Worm (Caenorhabditis elegans) whole organism, L4 larva: ENCODE results near the gene F41E6.12.

Experiments used
- F10B5.3 ChIP-seq: sonication (generic microtip); optimal IDR thresholded peaks from 2 replicates; lab custom pipeline; 2016; ENCODE audit warnings: mild to moderate bottlenecking, missing genetic modification characterization, missing compliant biosample characterization
- F37D6.2 ChIP-seq: sonication (generic microtip); optimal IDR thresholded peaks from 2 replicates; lab custom pipeline; 2016; ENCODE audit warnings: mild to moderate bottlenecking, missing genetic modification characterization, missing compliant biosample characterization
- R02D3.7 ChIP-seq: fragments of 150-350 bp; sonication (generic microtip); optimal IDR thresholded peaks from 3 replicates; lab custom pipeline; 2014; ENCODE audit warnings: missing biosample characterization, missing genetic modification characterization
- Y105C5A.15 ChIP-seq: fragments of 200-800 bp; sonication (Bioruptor generic); IDR thresholded peaks from 2 replicates; pipeline ENCODE4 v1.3.6; 2022; ENCODE audit warnings: missing genetic modification characterization, missing compliant biosample characterization
- Y5F2A.4 ChIP-seq: fragments of 200-800 bp; sonication (Bioruptor generic); optimal IDR thresholded peaks from 2 replicates; lab custom pipeline; 2018; ENCODE audit warnings: mild to moderate bottlenecking, missing genetic modification characterization, missing compliant biosample characterization
- aly-2 ChIP-seq: sonication (generic microtip); optimal IDR thresholded peaks from 2 replicates; lab custom pipeline; 2018; ENCODE audit warnings: missing biosample characterization, missing genetic modification characterization
- arid-1 ChIP-seq: fragments of 200-800 bp; sonication (Bioruptor generic); conservative IDR thresholded peaks from 2 replicates; pipeline ENCODE4 v1.3.6; 2022; ENCODE audit warnings: missing genetic modification reagents, missing genetic modification characterization, missing compliant biosample characterization
- ceh-28 ChIP-seq: fragments of 150-350 bp; optimal IDR thresholded peaks from 2 replicates; lab custom pipeline; 2014; ENCODE audit warnings: missing biosample characterization, missing genetic modification reagents, missing genetic modification characterization
- ceh-32 ChIP-seq: sonication (generic microtip); optimal IDR thresholded peaks from 2 replicates; lab custom pipeline; 2016; ENCODE audit warnings: mild to moderate bottlenecking, missing genetic modification characterization, missing compliant biosample characterization; ENCODE audit not compliant: poor library complexity
- ceh-82 ChIP-seq: sonication (generic microtip); optimal IDR thresholded peaks from 2 replicates; lab custom pipeline; 2017; ENCODE audit warnings: missing biosample characterization, missing genetic modification characterization
- ces-1 ChIP-seq: fragments of 150-350 bp; sonication (generic microtip); optimal IDR thresholded peaks from 4 replicates; lab custom pipeline; 2014; ENCODE audit warnings: missing biosample characterization, missing genetic modification reagents, missing genetic modification characterization
- cey-2 ChIP-seq: sonication (generic microtip); optimal IDR thresholded peaks from 3 replicates; lab custom pipeline; 2017; ENCODE audit warnings: missing genetic modification characterization, mild to moderate bottlenecking, missing compliant biosample characterization, antibody characterized with exemption, borderline replicate concordance; ENCODE audit not compliant: insufficient read depth
- daf-16 ChIP-seq, 3 experiments: sonication (generic microtip); optimal IDR thresholded peaks; 2 replicates each; lab custom pipeline; 2016 to 2017; ENCODE audit warnings: missing genetic modification characterization in 3 of 3, missing genetic modification reagents in 3 of 3, mild to moderate bottlenecking in 2 of 3, missing compliant biosample characterization in 2 of 3, missing biosample characterization in 1 of 3, moderate library complexity in 1 of 3
- daf-19 ChIP-seq: fragments of 200-800 bp; sonication (Bioruptor generic); conservative IDR thresholded peaks from 2 replicates; pipeline ENCODE4 v1.3.6; 2022; ENCODE audit warnings: missing genetic modification characterization, missing compliant biosample characterization
- daf-8 ChIP-seq: fragments of 200-800 bp; sonication (Bioruptor generic); IDR thresholded peaks from 2 replicates; pipeline ENCODE4 v1.3.6; 2022; ENCODE audit warnings: missing genetic modification characterization, missing compliant biosample characterization
- dmd-8 ChIP-seq: fragments of 200-800 bp; sonication (Bioruptor generic); IDR thresholded peaks from 2 replicates; pipeline ENCODE4 v1.3.6; 2022; ENCODE audit warnings: missing genetic modification characterization, missing compliant biosample characterization
- gei-8 ChIP-seq: fragments of 200-800 bp; sonication (Bioruptor generic); optimal IDR thresholded peaks from 2 replicates; lab custom pipeline; 2018; ENCODE audit warnings: mild to moderate bottlenecking, missing genetic modification characterization, missing compliant biosample characterization
- jun-1 ChIP-seq: fragments of 150-350 bp; optimal IDR thresholded peaks from 2 replicates; lab custom pipeline; 2014; ENCODE audit warnings: missing biosample characterization, missing genetic modification reagents, missing genetic modification characterization
- lim-7 ChIP-seq: fragments of 200-800 bp; sonication (Bioruptor generic); IDR thresholded peaks from 2 replicates; pipeline ENCODE4 v1.3.6; 2022; ENCODE audit warnings: missing genetic modification characterization, missing compliant biosample characterization
- lin-29 ChIP-seq: fragments of 200-800 bp; sonication (Bioruptor generic); IDR thresholded peaks from 2 replicates; pipeline ENCODE4 v1.3.6; 2022; ENCODE audit warnings: missing genetic modification reagents, missing genetic modification characterization, missing compliant biosample characterization
- lin-39 ChIP-seq: fragments of 150-350 bp; optimal IDR thresholded peaks from 2 replicates; lab custom pipeline; 2014; ENCODE audit warnings: missing biosample characterization, missing genetic modification reagents, missing genetic modification characterization
- madf-5 ChIP-seq, 2 experiments: fragments of 200-800 bp; sonication (Bioruptor generic); IDR thresholded peaks; 2 replicates each; pipeline ENCODE4 v1.3.6; 2022; ENCODE audit warnings: missing compliant biosample characterization in 2 of 2, missing genetic modification characterization in 2 of 2
- mdt-29 ChIP-seq: fragments of 200-800 bp; sonication (Bioruptor generic); IDR thresholded peaks from 2 replicates; pipeline ENCODE4 v1.3.6; 2022; ENCODE audit warnings: missing genetic modification reagents, missing genetic modification characterization, missing compliant biosample characterization
- mep-1 ChIP-seq: fragments of 150-350 bp; sonication (generic microtip); optimal IDR thresholded peaks from 3 replicates; lab custom pipeline; 2014; ENCODE audit warnings: missing biosample characterization, missing genetic modification characterization
- mes-2 ChIP-seq: sonication (generic microtip); optimal IDR thresholded peaks from 2 replicates; lab custom pipeline; 2016; ENCODE audit warnings: missing genotype, mild to moderate bottlenecking, missing genetic modification characterization, missing compliant biosample characterization; ENCODE audit not compliant: poor library complexity, severe bottlenecking
- mxl-2 ChIP-seq: fragments of 200-800 bp; sonication (Bioruptor generic); conservative IDR thresholded peaks from 2 replicates; pipeline ENCODE4 v1.3.6; 2022; ENCODE audit warnings: missing genetic modification reagents, missing genetic modification characterization, missing compliant biosample characterization
- mxl-3 ChIP-seq: fragments of 200-800 bp; sonication (Bioruptor generic); optimal IDR thresholded peaks from 2 replicates; lab custom pipeline; 2018; ENCODE audit warnings: mild to moderate bottlenecking, missing genetic modification characterization, missing compliant biosample characterization
- nhr-102 ChIP-seq: sonication (generic microtip); optimal IDR thresholded peaks from 2 replicates; lab custom pipeline; 2016; ENCODE audit warnings: mild to moderate bottlenecking, missing genetic modification characterization, moderate library complexity, missing compliant biosample characterization
- nhr-11 ChIP-seq: fragments of 150-350 bp; optimal IDR thresholded peaks from 2 replicates; lab custom pipeline; 2014; ENCODE audit warnings: missing biosample characterization, missing genetic modification characterization
- nhr-237 ChIP-seq: sonication (generic microtip); optimal IDR thresholded peaks from 2 replicates; lab custom pipeline; 2017; ENCODE audit warnings: missing biosample characterization, missing genetic modification characterization
- nhr-25 ChIP-seq: sonication (generic microtip); optimal IDR thresholded peaks from 2 replicates; lab custom pipeline; 2017; ENCODE audit warnings: missing genetic modification characterization, mild to moderate bottlenecking, missing compliant biosample characterization, antibody characterized with exemption, moderate library complexity, borderline replicate concordance; ENCODE audit not compliant: insufficient read depth
- nhr-28 ChIP-seq: fragments of 150-350 bp; optimal IDR thresholded peaks from 2 replicates; lab custom pipeline; 2014; ENCODE audit warnings: missing biosample characterization, missing genetic modification characterization
- nhr-48 ChIP-seq: sonication (generic microtip); optimal IDR thresholded peaks from 2 replicates; lab custom pipeline; 2016; ENCODE audit warnings: mild to moderate bottlenecking, missing genetic modification characterization, missing compliant biosample characterization
- nhr-76 ChIP-seq: fragments of 150-350 bp; optimal IDR thresholded peaks from 2 replicates; lab custom pipeline; 2014; ENCODE audit warnings: missing biosample characterization, missing genetic modification characterization
- nhr-77 ChIP-seq: fragments of 150-350 bp; optimal IDR thresholded peaks from 2 replicates; lab custom pipeline; 2014; ENCODE audit warnings: missing biosample characterization, missing genetic modification characterization
- php-3 ChIP-seq: fragments of 200-800 bp; sonication (Bioruptor generic); IDR thresholded peaks from 2 replicates; pipeline ENCODE4 v1.3.6; 2022; ENCODE audit warnings: missing genetic modification reagents, missing genetic modification characterization, missing compliant biosample characterization
- pqm-1 ChIP-seq: sonication (generic microtip); optimal IDR thresholded peaks from 2 replicates; lab custom pipeline; 2017; ENCODE audit warnings: missing biosample characterization, missing genetic modification characterization
- rbr-2 ChIP-seq: sonication (generic microtip); optimal IDR thresholded peaks from 2 replicates; lab custom pipeline; 2016; ENCODE audit warnings: missing genotype, missing genetic modification characterization, missing compliant biosample characterization
- saeg-2 ChIP-seq: fragments of 200-800 bp; sonication (Bioruptor generic); IDR thresholded peaks from 2 replicates; pipeline ENCODE4 v1.3.6; 2022; ENCODE audit warnings: missing genetic modification reagents, missing genetic modification characterization, missing compliant biosample characterization
- set-16 ChIP-seq: fragments of 200-800 bp; sonication (Bioruptor generic); IDR thresholded peaks from 2 replicates; pipeline ENCODE4 v1.3.6; 2022; ENCODE audit warnings: missing genetic modification reagents, missing genetic modification characterization, missing compliant biosample characterization
- spr-1 ChIP-seq: sonication (generic microtip); optimal IDR thresholded peaks from 2 replicates; lab custom pipeline; 2016; ENCODE audit warnings: mild to moderate bottlenecking, missing genetic modification characterization, missing compliant biosample characterization
- unc-130 ChIP-seq: sonication (generic microtip); optimal IDR thresholded peaks from 2 replicates; lab custom pipeline; 2016; ENCODE audit warnings: missing genetic modification reagents, missing genetic modification characterization, missing compliant biosample characterization
- unc-62 ChIP-seq, 3 experiments: fragments of 150-350 bp in 1 of 3; sonication (generic microtip); optimal IDR thresholded peaks in 2 of 3; peaks in 1 of 3; 1 replicate in 1 of 3; 2 replicates in 2 of 3; lab custom pipeline; 2014 to 2017; ENCODE audit warnings: missing biosample characterization in 3 of 3, missing genetic modification characterization in 3 of 3, missing genetic modification reagents in 3 of 3, missing genotype in 1 of 3
- zag-1 ChIP-seq: fragments of 150-350 bp; optimal IDR thresholded peaks from 2 replicates; lab custom pipeline; 2014; ENCODE audit warnings: missing biosample characterization, missing genetic modification characterization
- zfp-2 ChIP-seq: sonication (generic microtip); optimal IDR thresholded peaks from 2 replicates; lab custom pipeline; 2016; ENCODE audit warnings: mild to moderate bottlenecking, missing genetic modification characterization, missing compliant biosample characterization
- zfp-3 ChIP-seq: fragments of 200-800 bp; sonication (Bioruptor generic); conservative IDR thresholded peaks from 2 replicates; pipeline ENCODE4 v1.3.6; 2022; ENCODE audit warnings: missing genetic modification reagents, missing genetic modification characterization, missing compliant biosample characterization

Gene F41E6.12

ce11 chrV:8662056-8663006 lies 33.4 kb upstream of the F41E6.12 start (continued):
- TF ChIP-seq jun-1: no peak
- TF ChIP-seq dmd-8 (GFP tag; lab: Robert Waterston, UW): no peak
- TF ChIP-seq nhr-11 (tag; lab: Kevin White, UChicago): peak; percentile 21
- TF ChIP-seq rbr-2 (tag; lab: Kevin White, UChicago): peak; percentile 24
- TF ChIP-seq F10B5.3 (tag; lab: Kevin White, UChicago): no peak
- TF ChIP-seq nhr-76: no peak
- no peak for TF ChIP-seq lin-29 (GFP tag; lab: Robert Waterston, UW)
- TF ChIP-seq cey-2 (tag; lab: Kevin White, UChicago): no peak
- TF ChIP-seq zag-1 (tag; lab: Kevin White, UChicago): no peak
- TF ChIP-seq ceh-28 (tag; lab: Kevin White, UChicago): no peak
- TF ChIP-seq set-16 (GFP tag; lab: Robert Waterston, UW): peak; percentile 74
- no peak for TF ChIP-seq ces-1
- TF ChIP-seq unc-130 (GFP tag; lab: Kevin White, UChicago): no peak
- no peak for TF ChIP-seq nhr-77 (tag; lab: Kevin White, UChicago)
- no peak for TF ChIP-seq php-3
- TF ChIP-seq zfp-2 (tag; lab: Kevin White, UChicago): no peak
- TF ChIP-seq madf-5 (GFP tag; IDR thresholded peaks at IDR 0.05; lab: Robert Waterston, UW): no peak
- TF ChIP-seq daf-19 (GFP tag; lab: Robert Waterston, UW): no peak
- no peak for TF ChIP-seq daf-8 (GFP tag; lab: Robert Waterston, UW)
- no peak for TF ChIP-seq aly-2 (tag; lab: Kevin White, UChicago)
- no peak for TF ChIP-seq R02D3.7 (tag; lab: Kevin White, UChicago)
- TF ChIP-seq nhr-28 (tag; lab: Kevin White, UChicago): no peak
- no peak for TF ChIP-seq mdt-29
- TF ChIP-seq lin-39: no peak
- no peak for TF ChIP-seq zfp-3 (GFP tag; lab: Robert Waterston, UW)
- TF ChIP-seq daf-16 (GFP tag; optimal IDR thresholded peaks at IDR 0.05; lab: Kevin White, UChicago): no peak
- no peak for TF ChIP-seq daf-16 (tag; optimal IDR thresholded peaks at IDR 0.05; lab: Kevin White, UChicago)
- TF ChIP-seq unc-62 (GFP tag; optimal IDR thresholded peaks at IDR 0.05 in 1 of 2; lab: Kevin White, UChicago): peak in 1 of 2 experiments; percentile 70
- no peak for TF ChIP-seq unc-62 (tag; optimal IDR thresholded peaks at IDR 0.05; lab: Kevin White, UChicago)
- no peak for TF ChIP-seq arid-1 (GFP tag; lab: Robert Waterston, UW)
- TF ChIP-seq Y105C5A.15 (GFP tag; lab: Robert Waterston, UW): no peak
- TF ChIP-seq gei-8 (GFP tag; lab: Kevin White, UChicago): no peak
- no peak for TF ChIP-seq lim-7
- TF ChIP-seq, all 104 proteins: peak for 16

ce11 chrV:8661241-8661954 lies 32.5 kb upstream of the F41E6.12 start:
- TF ChIP-seq nhr-237 (tag; lab: Kevin White, UChicago) (no peak), nhr-28 (tag; lab: Kevin White, UChicago) (peak; percentile 32), mxl-2 (GFP tag; lab: Robert Waterston, UW) (no peak), unc-62 (GFP tag; optimal IDR thresholded peaks at IDR 0.05 in 1 of 2; lab: Kevin White, UChicago) (peak; percentile 32 to 35), unc-62 (tag; optimal IDR thresholded peaks at IDR 0.05; lab: Kevin White, UChicago) (no peak), nhr-102 (tag; lab: Kevin White, UChicago) (peak; percentile 54), nhr-25 (tag; lab: Kevin White, UChicago) (peak; percentile 36), mes-2 (tag; lab: Kevin White, UChicago) (peak; percentile 51), Y5F2A.4 (GFP tag; lab: Kevin White, UChicago) (no peak), nhr-48 (tag; lab: Kevin White, UChicago) (peak; percentile 69), saeg-2 (GFP tag; lab: Robert Waterston, UW) (no peak), madf-5 (GFP tag; IDR thresholded peaks at IDR 0.05; lab: Robert Waterston, UW) (no peak), pqm-1 (tag; lab: Kevin White, UChicago) (peak; percentile 85), ceh-82 (tag; lab: Kevin White, UChicago) (no peak), ceh-32 (no peak), mep-1 (tag; lab: Kevin White, UChicago) (peak; percentile 47), spr-1 (no peak), mxl-3 (GFP tag; lab: Kevin White, UChicago) (peak; percentile 13), F37D6.2 (no peak), php-3 (peak; percentile 95)
